Fruit fly (Drosophila melanogaster): ENCODE data around the gene Fim.

DNA sequence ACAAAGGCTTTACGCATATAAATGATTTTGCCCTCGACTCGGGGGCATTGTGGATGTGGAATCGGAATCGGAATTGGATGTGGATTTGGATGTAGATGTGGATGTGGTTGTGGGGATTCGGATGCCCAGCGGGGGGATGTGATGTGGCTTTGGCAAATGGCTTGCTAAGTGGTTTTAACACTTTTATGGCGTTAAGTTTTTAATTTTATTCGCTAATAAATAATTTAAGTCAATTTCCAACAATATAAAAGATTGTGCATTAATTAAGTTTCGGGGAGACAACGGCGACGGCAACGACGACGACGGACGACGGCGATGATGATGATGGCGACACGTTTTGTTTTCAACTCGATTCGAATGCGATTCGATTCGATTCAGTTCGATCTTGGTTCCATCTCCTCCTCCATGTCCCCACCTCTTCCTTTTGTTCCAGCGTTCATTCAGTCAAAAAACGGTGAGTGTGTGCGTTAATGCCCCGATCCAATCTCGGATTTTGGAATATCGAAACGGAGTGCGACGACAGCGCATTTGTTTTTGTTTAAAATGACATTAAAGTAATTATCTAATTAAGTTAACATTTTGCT, 29.0 kb upstream of the Fim start:
- TF ChIP-seq CG9817 (tag; optimal IDR thresholded peaks at IDR 0.05) (no peak), D (optimal IDR thresholded peaks at IDR 0.05) (no peak), D (GFP tag; optimal IDR thresholded peaks at IDR 0.05) (no peak), exex (tag; optimal IDR thresholded peaks at IDR 0.05) (no peak), bigmax (GFP tag; optimal IDR thresholded peaks at IDR 0.05) (no peak), CG8765 (GFP tag; IDR thresholded peaks at IDR 0.05) (no peak), CG1024 (GFP tag; IDR thresholded peaks at IDR 0.05) (no peak), scrt (GFP tag; optimal IDR thresholded peaks at IDR 0.05) (no peak), Sry-β (GFP tag; optimal IDR thresholded peaks at IDR 0.05) (no peak), CG17612 (GFP tag; IDR thresholded peaks at IDR 0.05) (no peak), danr (GFP tag; IDR thresholded peaks at IDR 0.05) (no peak), toy (GFP tag; IDR thresholded peaks at IDR 0.05) (no peak), usp (GFP tag; optimal IDR thresholded peaks at IDR 0.05) (no peak), CG9437 (GFP tag; optimal IDR thresholded peaks at IDR 0.05) (no peak)

Data from whole organism, embryonic.